Worm (Caenorhabditis elegans): ENCODE data around the gene glb-2.

ce11 chrIV:7291066-7291465, 28.0 kb upstream of the glb-2 start:
- no peak for TF ChIP-seq ceh-9 (tag; optimal IDR thresholded peaks at IDR 0.05)
- no peak for TF ChIP-seq C08G9.2 (tag; optimal IDR thresholded peaks at IDR 0.05)
- no peak for TF ChIP-seq fax-1 (tag; optimal IDR thresholded peaks at IDR 0.05)
- no peak for TF ChIP-seq ama-1 (optimal IDR thresholded peaks at IDR 0.05)
- TF ChIP-seq hlh-8 (tag; optimal IDR thresholded peaks at IDR 0.05): no peak
- TF ChIP-seq lin-11 (tag; optimal IDR thresholded peaks at IDR 0.05): no peak
- TF ChIP-seq ceh-19 (GFP tag; optimal IDR thresholded peaks at IDR 0.05): no peak
- TF ChIP-seq madf-2 (tag; optimal IDR thresholded peaks at IDR 0.05): no peak
- no peak for TF ChIP-seq tbx-2 (tag; optimal IDR thresholded peaks at IDR 0.05)
- no peak for TF ChIP-seq elt-4 (tag; optimal IDR thresholded peaks at IDR 0.05)
- no peak for TF ChIP-seq pag-3 (tag; optimal IDR thresholded peaks at IDR 0.05; ENCODE audit: borderline replicate concordance)
